Fruit fly (Drosophila melanogaster): ENCODE measurements around the gene CG13050.

Gene CG13050

DNA sequence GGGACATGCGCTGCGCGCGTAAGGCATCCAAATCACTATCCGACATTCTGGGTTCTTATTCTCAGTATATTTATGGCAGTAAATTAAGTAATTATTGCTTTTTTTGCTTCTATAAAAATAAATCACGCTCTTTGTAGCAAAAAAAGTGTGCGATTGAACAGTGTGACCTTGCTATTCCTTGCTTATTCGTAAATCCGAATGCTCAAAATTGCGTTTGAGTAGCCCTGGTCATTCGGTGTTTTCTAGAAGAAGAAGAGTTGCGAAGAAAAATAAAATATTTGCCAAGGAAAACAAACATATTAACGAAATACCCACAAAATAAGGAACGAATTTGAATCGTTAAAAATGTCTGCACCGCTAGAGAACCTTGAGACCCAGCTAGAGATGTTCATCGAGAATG lies 47.2 kb downstream of the CG13050 start, which contains the start of the genes PDCD-5 and MED10 (continued):
- TF ChIP-seq pan (optimal IDR thresholded peaks at IDR 0.05) (no peak), dsf (GFP tag; optimal IDR thresholded peaks at IDR 0.05; ENCODE audit: borderline replicate concordance) (no peak), br (GFP tag; optimal IDR thresholded peaks at IDR 0.05) (no peak), fru (GFP tag; optimal IDR thresholded peaks at IDR 0.05) (no peak), CrebA (GFP tag; optimal IDR thresholded peaks at IDR 0.05; ENCODE audit: borderline replicate concordance) (no peak), OdsH (GFP tag; optimal IDR thresholded peaks at IDR 0.05) (peak; percentile 3), Jra (GFP tag; optimal IDR thresholded peaks at IDR 0.05) (no peak), sv (GFP tag; optimal IDR thresholded peaks at IDR 0.05) (no peak), lola (GFP tag; optimal IDR thresholded peaks at IDR 0.05) (no peak), Myc (optimal IDR thresholded peaks at IDR 0.05) (peak; percentile 29), Dif (GFP tag; optimal IDR thresholded peaks at IDR 0.05; ENCODE audit: partially characterized antibody) (peak; percentile 0), Abd-B (GFP tag; optimal IDR thresholded peaks at IDR 0.05) (no peak), psq (GFP tag; optimal IDR thresholded peaks at IDR 0.05) (no peak), Dfd (GFP tag; optimal IDR thresholded peaks at IDR 0.05) (no peak), tai (GFP tag; optimal IDR thresholded peaks at IDR 0.05) (no peak), rgr (GFP tag; optimal IDR thresholded peaks at IDR 0.05) (peak; percentile 12)

DNA sequence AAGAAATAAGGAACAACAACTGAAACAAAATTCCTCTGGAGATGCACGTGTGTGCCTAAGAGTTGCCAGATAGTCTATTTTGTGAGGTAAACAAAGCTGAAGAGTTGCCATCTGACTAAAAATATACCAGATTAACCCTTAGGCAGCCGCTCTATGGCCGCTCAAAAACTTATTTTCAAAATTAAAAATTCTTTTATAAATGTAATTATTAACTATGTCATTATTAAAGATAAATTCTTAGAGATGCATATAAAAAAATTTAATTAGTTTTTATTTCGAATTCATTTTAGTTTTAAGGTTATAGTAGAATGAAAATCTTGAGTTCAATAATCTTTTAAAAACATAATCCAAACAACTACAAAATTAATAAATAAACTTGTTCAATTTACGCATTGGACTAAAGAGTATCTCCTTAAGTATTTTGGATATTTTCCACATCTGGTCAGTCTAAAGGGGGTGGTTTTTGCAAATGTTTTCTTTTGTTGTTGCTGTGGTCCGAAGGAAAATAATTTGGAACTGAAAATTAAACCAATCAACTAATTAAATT lies 50.3 kb downstream of the CG13050 start, which contains the start of gene Tmx3:
Gene Tmx3 (plus strand): TSS at position 442 of the 547 bp plus-strand sequence.
- TF ChIP-seq GATAd (GFP tag; optimal IDR thresholded peaks at IDR 0.05) = peak; percentile 72
- TF ChIP-seq lola (GFP tag; optimal IDR thresholded peaks at IDR 0.05) = no peak
- TF ChIP-seq pan (optimal IDR thresholded peaks at IDR 0.05) = no peak
- peak; percentile 82 for TF ChIP-seq Hnf4 (GFP tag; optimal IDR thresholded peaks at IDR 0.05)
- TF ChIP-seq CG9705 (GFP tag; optimal IDR thresholded peaks at IDR 0.05) = peak; percentile 71
- peak in 1 of 2 experiments; percentile 93 for TF ChIP-seq foxo (GFP tag; optimal IDR thresholded peaks at IDR 0.05)
- TF ChIP-seq rgr (GFP tag; optimal IDR thresholded peaks at IDR 0.05) = peak; percentile 87
- no peak for TF ChIP-seq CG32264 (GFP tag; optimal IDR thresholded peaks at IDR 0.05)
- TF ChIP-seq Vsx2 (GFP tag; optimal IDR thresholded peaks at IDR 0.05; ENCODE audit: partially characterized antibody) = no peak
- TF ChIP-seq Rel (GFP tag; optimal IDR thresholded peaks at IDR 0.05) = no peak
- peak; percentile 68 for TF ChIP-seq Rel (tag; optimal IDR thresholded peaks at IDR 0.05)
- peak; percentile 82 for TF ChIP-seq OdsH (GFP tag; optimal IDR thresholded peaks at IDR 0.05)
- peak; percentile 73 for TF ChIP-seq dmrt93B (GFP tag; optimal IDR thresholded peaks at IDR 0.05)
- TF ChIP-seq Myc (optimal IDR thresholded peaks at IDR 0.05) = peak; percentile 25
- TF ChIP-seq tai (GFP tag; optimal IDR thresholded peaks at IDR 0.05) = no peak
- TF ChIP-seq Sp1 (GFP tag; optimal IDR thresholded peaks at IDR 0.05) = peak; percentile 87
- no peak for TF ChIP-seq Dfd (GFP tag; optimal IDR thresholded peaks at IDR 0.05)
- TF ChIP-seq HLH106 (tag; optimal IDR thresholded peaks at IDR 0.05) = peak; percentile 91
- TF ChIP-seq Jra (GFP tag; optimal IDR thresholded peaks at IDR 0.05) = peak; percentile 57
- peak; percentile 86 for TF ChIP-seq Hr83 (GFP tag; optimal IDR thresholded peaks at IDR 0.05; ENCODE audit: poor library complexity, severe bottlenecking)
- TF ChIP-seq usp (GFP tag; optimal IDR thresholded peaks at IDR 0.05) = no peak
- peak; percentile 69 for TF ChIP-seq ey (GFP tag; optimal IDR thresholded peaks at IDR 0.05)
- peak; percentile 82 for TF ChIP-seq h (GFP tag; optimal IDR thresholded peaks at IDR 0.05)
- no peak for TF ChIP-seq Hr78 (GFP tag; optimal IDR thresholded peaks at IDR 0.05)
- TF ChIP-seq psq (GFP tag; optimal IDR thresholded peaks at IDR 0.05) = peak; percentile 85
- TF ChIP-seq woc (GFP tag; optimal IDR thresholded peaks at IDR 0.05) = peak; percentile 68
- no peak for TF ChIP-seq Dif (GFP tag; optimal IDR thresholded peaks at IDR 0.05; ENCODE audit: partially characterized antibody)
- TF ChIP-seq Mio (GFP tag; optimal IDR thresholded peaks at IDR 0.05) = no peak
- TF ChIP-seq br (GFP tag; optimal IDR thresholded peaks at IDR 0.05) = peak; percentile 63
- peak; percentile 82 for TF ChIP-seq brk (GFP tag; optimal IDR thresholded peaks at IDR 0.05)
- peak; percentile 22 for TF ChIP-seq jim (GFP tag; optimal IDR thresholded peaks at IDR 0.05)
- peak; percentile 58 for TF ChIP-seq dsf (GFP tag; optimal IDR thresholded peaks at IDR 0.05; ENCODE audit: borderline replicate concordance)
- TF ChIP-seq sv (GFP tag; optimal IDR thresholded peaks at IDR 0.05) = peak; percentile 72
- TF ChIP-seq fru (GFP tag; optimal IDR thresholded peaks at IDR 0.05) = peak; percentile 78
- no peak for TF ChIP-seq Abd-B (GFP tag; optimal IDR thresholded peaks at IDR 0.05)
- TF ChIP-seq sage (GFP tag; optimal IDR thresholded peaks at IDR 0.05) = no peak

All from whole organism, wandering third instar larva.